Worm (Caenorhabditis elegans): Measurements from ENCODE around the gene C25E10.7.

C25E10.7 gene

ce11 chrV:9079965-9080432 lies 29.0 kb upstream of the C25E10.7 start (continued):
- no peak for TF ChIP-seq lim-7 (GFP tag; IDR thresholded peaks at IDR 0.05)
- no peak for TF ChIP-seq jun-1 (tag; optimal IDR thresholded peaks at IDR 0.05)
- no peak for TF ChIP-seq ceh-32 (tag; optimal IDR thresholded peaks at IDR 0.05; ENCODE audit: poor library complexity)
- no peak for TF ChIP-seq dmd-9 (GFP tag; IDR thresholded peaks at IDR 0.05)
- no peak for TF ChIP-seq ceh-28 (tag; optimal IDR thresholded peaks at IDR 0.05)
- TF ChIP-seq aly-2 (tag; optimal IDR thresholded peaks at IDR 0.05), result no peak
- TF ChIP-seq lsy-2 (tag; optimal IDR thresholded peaks at IDR 0.05), result no peak
- no peak for TF ChIP-seq ceh-62 (tag; optimal IDR thresholded peaks at IDR 0.05)
- no peak for TF ChIP-seq nhr-42 (GFP tag; IDR thresholded peaks at IDR 0.05)
- peak; percentile 74; the same call in 1 of the 2 replicates for TF ChIP-seq saeg-2 (GFP tag; IDR thresholded peaks at IDR 0.05)
- peak; percentile 83 for TF ChIP-seq mxl-3 (GFP tag; optimal IDR thresholded peaks at IDR 0.05)
- peak; percentile 64; the same call in 1 of the 2 replicates for TF ChIP-seq nhr-41 (GFP tag; IDR thresholded peaks at IDR 0.05)
- peak in 1 of 2 experiments; percentile 79 for TF ChIP-seq daf-16 (GFP tag; optimal IDR thresholded peaks at IDR 0.05)
- TF ChIP-seq daf-16 (tag; optimal IDR thresholded peaks at IDR 0.05), result peak; percentile 78
- TF ChIP-seq ZK337.2 (GFP tag; IDR thresholded peaks at IDR 0.05), result no peak
- no peak for TF ChIP-seq attf-4 (tag; optimal IDR thresholded peaks at IDR 0.05)
- TF ChIP-seq Y105C5A.15 (GFP tag; IDR thresholded peaks at IDR 0.05), result no peak
- TF ChIP-seq lin-29 (GFP tag; IDR thresholded peaks at IDR 0.05), result no peak
- no peak for TF ChIP-seq php-3 (GFP tag; IDR thresholded peaks at IDR 0.05)
- no peak for TF ChIP-seq ctbp-1 (GFP tag; IDR thresholded peaks at IDR 0.05)
- TF ChIP-seq tag-97 (GFP tag; IDR thresholded peaks at IDR 0.05), result no peak
- TF ChIP-seq mxl-2 (GFP tag; conservative IDR thresholded peaks at IDR 0.05), result 0 out of 2 replicates have a peak, but pooled peaks have one; percentile 7
- TF ChIP-seq F26F4.8 (GFP tag; conservative IDR thresholded peaks at IDR 0.05), result no peak
- TF ChIP-seq mdl-1 (tag; optimal IDR thresholded peaks at IDR 0.05), result peak in 1 of 2 experiments; percentile 51
- peak; percentile 98 for TF ChIP-seq dmd-6 (GFP tag; IDR thresholded peaks at IDR 0.05)
- no peak for TF ChIP-seq ces-1 (GFP tag; optimal IDR thresholded peaks at IDR 0.05)
- no peak for TF ChIP-seq lin-15B (tag; optimal IDR thresholded peaks at IDR 0.05)
- TF ChIP-seq hif-1 (tag; optimal IDR thresholded peaks at IDR 0.05), result peak in 1 of 2 experiments; percentile 96
- TF ChIP-seq nhr-25 (tag; optimal IDR thresholded peaks at IDR 0.05; ENCODE audit: borderline replicate concordance, insufficient read depth), result no peak
- TF ChIP-seq gei-8 (GFP tag; optimal IDR thresholded peaks at IDR 0.05), result peak; percentile 76
- TF ChIP-seq dve-1 (tag; optimal IDR thresholded peaks at IDR 0.05; ENCODE audit: insufficient read depth), result peak; percentile 85
- peak; percentile 73 for TF ChIP-seq hlh-30 (tag; optimal IDR thresholded peaks at IDR 0.05; ENCODE audit: insufficient read depth)
- no peak for TF ChIP-seq fos-1 (tag; optimal IDR thresholded peaks at IDR 0.05)
- TF ChIP-seq mdt-29 (GFP tag; IDR thresholded peaks at IDR 0.05), result peak; percentile 62
- TF ChIP-seq lin-1 (GFP tag; IDR thresholded peaks at IDR 0.05), result 0 out of 2 replicates have a peak, but pooled peaks have one; percentile 37
- TF ChIP-seq nhr-102 (tag; optimal IDR thresholded peaks at IDR 0.05), result peak; percentile 41
- TF ChIP-seq F37D6.2 (tag; optimal IDR thresholded peaks at IDR 0.05), result no peak
- peak; percentile 54 for TF ChIP-seq nhr-10 (tag; optimal IDR thresholded peaks at IDR 0.05)

ce11 chrV:9078815-9079525 lies 28.0 kb upstream of the C25E10.7 start:
- peak; percentile 44 for TF ChIP-seq gei-8 (GFP tag; optimal IDR thresholded peaks at IDR 0.05)
- no peak for TF ChIP-seq F26F4.8 (GFP tag; conservative IDR thresholded peaks at IDR 0.05)
- no peak for TF ChIP-seq lin-38 (GFP tag; IDR thresholded peaks at IDR 0.05)
- TF ChIP-seq daf-8 (GFP tag; IDR thresholded peaks at IDR 0.05), result no peak
- TF ChIP-seq hlh-11 (tag; optimal IDR thresholded peaks at IDR 0.05), result peak; percentile 89
- no peak for TF ChIP-seq daf-19 (GFP tag; conservative IDR thresholded peaks at IDR 0.05)
- peak; percentile 54 for TF ChIP-seq nhr-28 (tag; optimal IDR thresholded peaks at IDR 0.05)
- TF ChIP-seq ceh-82 (tag; optimal IDR thresholded peaks at IDR 0.05), result no peak
- peak; percentile 89 for TF ChIP-seq aha-1 (tag)
- TF ChIP-seq tra-1 (GFP tag; IDR thresholded peaks at IDR 0.05), result peak; percentile 44; the same call in 1 of the 2 replicates
- peak; percentile 74 for TF ChIP-seq dve-1 (tag; optimal IDR thresholded peaks at IDR 0.05; ENCODE audit: insufficient read depth)
- no peak for TF ChIP-seq fos-1 (tag; optimal IDR thresholded peaks at IDR 0.05)
- TF ChIP-seq arid-1 (GFP tag; conservative IDR thresholded peaks at IDR 0.05), result no peak
- TF ChIP-seq ceh-32 (tag; optimal IDR thresholded peaks at IDR 0.05; ENCODE audit: poor library complexity), result no peak
- no peak for TF ChIP-seq set-16 (GFP tag; IDR thresholded peaks at IDR 0.05)
- TF ChIP-seq lin-13 (GFP tag; optimal IDR thresholded peaks at IDR 0.05), result no peak
- peak; percentile 53 for TF ChIP-seq ztf-7 (tag; optimal IDR thresholded peaks at IDR 0.05)

Data from whole organism, L4 larva.